Worm (Caenorhabditis elegans) whole organism, midembryonic: ENCODE data around the gene F18G5.6.

Experiments
- T22C8.4 ChIP-seq: fragments of 200-800 bp; sonication (Bioruptor generic); IDR thresholded peaks from 2 replicates; pipeline ENCODE4 v1.3.6; 2022; ENCODE audit warnings: missing genetic modification characterization, missing compliant biosample characterization
- cog-1 ChIP-seq: sonication (generic microtip); optimal IDR thresholded peaks from 2 replicates; lab custom pipeline; 2016; ENCODE audit warnings: missing genetic modification characterization, missing compliant biosample characterization
- flt-1 ChIP-seq: fragments of 200-800 bp; sonication (Bioruptor generic); IDR thresholded peaks from 2 replicates; pipeline ENCODE4 v1.3.6; 2022; ENCODE audit warnings: missing genetic modification characterization, missing compliant biosample characterization
- klf-2 ChIP-seq: fragments of 200-800 bp; sonication (Bioruptor generic); conservative IDR thresholded peaks from 2 replicates; pipeline ENCODE4 v1.3.6; 2022; ENCODE audit warnings: missing genetic modification reagents, missing genetic modification characterization, missing compliant biosample characterization
- med-1 ChIP-seq: sonication (generic microtip); optimal IDR thresholded peaks from 2 replicates; lab custom pipeline; 2017; ENCODE audit warnings: missing genetic modification characterization, mild to moderate bottlenecking, missing compliant biosample characterization, antibody characterized with exemption, missing genetic modification reagents; ENCODE audit not compliant: insufficient read depth
- ref-1 ChIP-seq: fragments of 200-800 bp; sonication (Bioruptor generic); conservative IDR thresholded peaks from 2 replicates; pipeline ENCODE4 v1.3.6; 2022; ENCODE audit warnings: missing genetic modification reagents, missing genetic modification characterization, missing compliant biosample characterization
- tab-1 ChIP-seq: fragments of 200-800 bp; sonication (Bioruptor generic); IDR thresholded peaks from 2 replicates; pipeline ENCODE4 v1.3.6; 2022; ENCODE audit warnings: missing genetic modification characterization, missing compliant biosample characterization
- ztf-23 ChIP-seq: fragments of 200-800 bp; sonication (Bioruptor generic); IDR thresholded peaks from 2 replicates; pipeline ENCODE4 v1.3.6; 2022; ENCODE audit warnings: missing genetic modification reagents, missing genetic modification characterization, missing compliant biosample characterization
- ztf-29 ChIP-seq: fragments of 200-800 bp; sonication (Bioruptor generic); IDR thresholded peaks from 2 replicates; pipeline ENCODE4 v1.3.6; 2022; ENCODE audit warnings: missing genetic modification reagents, missing genetic modification characterization, missing compliant biosample characterization

F18G5.6 gene

DNA sequence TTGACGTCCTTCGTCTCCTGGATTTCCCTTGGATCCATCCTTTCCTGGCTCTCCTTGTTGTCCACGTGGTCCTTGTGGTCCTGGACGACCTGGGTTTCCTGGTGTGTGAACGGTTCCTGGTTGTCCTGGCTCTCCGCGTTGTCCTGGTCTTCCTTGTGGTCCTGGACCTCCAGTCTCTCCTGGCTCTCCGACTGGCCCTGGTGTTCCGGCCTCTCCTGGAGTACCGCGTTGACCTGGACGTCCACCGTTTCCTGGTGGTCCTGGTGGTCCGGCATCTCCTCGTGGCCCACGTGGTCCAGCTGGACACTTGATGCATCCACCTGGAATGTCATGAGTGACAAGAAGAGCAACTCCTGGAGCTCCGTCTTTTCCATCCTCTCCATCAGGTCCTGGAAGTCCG is 30.3 kb downstream of the F18G5.6 start:
- TF ChIP-seq tab-1 (GFP tag; lab: Robert Waterston, UW) (no peak), med-1 (GFP tag; lab: Kevin White, UChicago) (no peak), ztf-29 (GFP tag; lab: Robert Waterston, UW) (no peak), cog-1 (no peak), ref-1 (GFP tag; lab: Robert Waterston, UW) (no peak), klf-2 (GFP tag; lab: Robert Waterston, UW) (no peak), flt-1 (GFP tag; lab: Robert Waterston, UW) (no peak), ztf-23 (GFP tag; lab: Robert Waterston, UW) (no peak), T22C8.4 (GFP tag; lab: Robert Waterston, UW) (no peak)

DNA sequence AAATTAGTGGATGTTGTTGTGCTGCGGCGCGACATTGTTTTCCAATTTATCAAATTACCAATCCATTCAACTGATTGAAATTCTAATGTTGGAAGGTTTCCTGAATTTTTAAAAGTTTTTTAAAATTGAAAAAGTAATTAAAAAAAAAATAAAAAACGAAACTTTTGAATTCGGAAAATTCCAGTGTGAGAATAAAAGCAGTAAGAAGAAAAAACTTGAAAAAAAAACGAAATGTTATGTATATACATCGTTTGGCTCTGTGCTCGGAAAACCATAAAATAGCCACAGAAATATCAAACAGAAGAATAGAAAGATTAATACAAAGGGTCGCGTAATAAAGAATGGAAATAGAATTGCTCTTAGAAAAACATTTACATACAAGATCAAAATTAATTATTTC is 32.1 kb downstream of the F18G5.6 start, which contains the start of gene vav-1:
vav-1 (minus strand) TSS at position 101 of the 400 bp plus-strand sequence.
- TF ChIP-seq ref-1 (GFP tag; lab: Robert Waterston, UW) (no peak), flt-1 (GFP tag; lab: Robert Waterston, UW) (no peak), klf-2 (GFP tag; lab: Robert Waterston, UW) (no peak), med-1 (GFP tag; lab: Kevin White, UChicago) (no peak), cog-1 (no peak), tab-1 (GFP tag; lab: Robert Waterston, UW) (no peak), ztf-29 (GFP tag; lab: Robert Waterston, UW) (no peak), T22C8.4 (GFP tag; lab: Robert Waterston, UW) (no peak), ztf-23 (GFP tag; lab: Robert Waterston, UW) (no peak)

- no peak for TF ChIP-seq ref-1 (GFP tag; lab: Robert Waterston, UW)
- TF ChIP-seq ztf-23 (GFP tag; lab: Robert Waterston, UW): no peak
- no peak for TF ChIP-seq cog-1
- TF ChIP-seq tab-1 (GFP tag; lab: Robert Waterston, UW): no peak
- TF ChIP-seq T22C8.4 (GFP tag; lab: Robert Waterston, UW): no peak
- no peak for TF ChIP-seq flt-1 (GFP tag; lab: Robert Waterston, UW)
- no peak for TF ChIP-seq med-1 (GFP tag; lab: Kevin White, UChicago)
- TF ChIP-seq ztf-29 (GFP tag; lab: Robert Waterston, UW): no peak
- no peak for TF ChIP-seq klf-2 (GFP tag; lab: Robert Waterston, UW)
These were observed 32.6 kb downstream of the F18G5.6 start for ce11 chrX:9231556-9231955.

ce11 chrX:9230322-9230721 is 33.8 kb downstream of the F18G5.6 start:
- TF ChIP-seq ref-1 (GFP tag; lab: Robert Waterston, UW) (no peak), ztf-29 (GFP tag; lab: Robert Waterston, UW) (no peak), tab-1 (GFP tag; lab: Robert Waterston, UW) (no peak), cog-1 (no peak), ztf-23 (GFP tag; lab: Robert Waterston, UW) (no peak), T22C8.4 (GFP tag; lab: Robert Waterston, UW) (no peak), med-1 (GFP tag; lab: Kevin White, UChicago) (no peak), klf-2 (GFP tag; lab: Robert Waterston, UW) (no peak), flt-1 (GFP tag; lab: Robert Waterston, UW) (no peak)

DNA sequence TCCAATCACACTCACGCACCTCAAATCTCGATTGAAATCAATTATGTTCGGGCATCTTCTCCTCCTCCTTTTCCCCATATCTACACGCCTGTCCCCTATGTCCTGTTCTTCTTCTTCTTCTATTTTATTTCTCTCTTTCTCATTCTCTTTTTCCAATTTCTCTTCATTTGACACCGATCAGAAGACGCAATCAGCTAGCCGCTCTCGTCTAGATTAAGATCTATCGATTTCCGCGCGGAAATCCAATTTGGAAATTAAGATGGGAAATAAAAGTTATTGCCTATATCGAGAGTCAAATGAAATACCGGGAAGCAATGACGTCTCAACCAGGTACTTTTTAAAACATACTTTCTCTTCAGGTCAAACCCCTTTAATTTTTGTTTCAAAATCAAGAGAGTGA is 35.7 kb downstream of the F18G5.6 start:
- no peak for TF ChIP-seq cog-1
- TF ChIP-seq flt-1 (GFP tag; lab: Robert Waterston, UW): no peak
- no peak for TF ChIP-seq ztf-29 (GFP tag; lab: Robert Waterston, UW)
- TF ChIP-seq med-1 (GFP tag; lab: Kevin White, UChicago): no peak
- no peak for TF ChIP-seq T22C8.4 (GFP tag; lab: Robert Waterston, UW)
- no peak for TF ChIP-seq tab-1 (GFP tag; lab: Robert Waterston, UW)
- no peak for TF ChIP-seq ztf-23 (GFP tag; lab: Robert Waterston, UW)
- no peak for TF ChIP-seq ref-1 (GFP tag; lab: Robert Waterston, UW)
- no peak for TF ChIP-seq klf-2 (GFP tag; lab: Robert Waterston, UW)

DNA sequence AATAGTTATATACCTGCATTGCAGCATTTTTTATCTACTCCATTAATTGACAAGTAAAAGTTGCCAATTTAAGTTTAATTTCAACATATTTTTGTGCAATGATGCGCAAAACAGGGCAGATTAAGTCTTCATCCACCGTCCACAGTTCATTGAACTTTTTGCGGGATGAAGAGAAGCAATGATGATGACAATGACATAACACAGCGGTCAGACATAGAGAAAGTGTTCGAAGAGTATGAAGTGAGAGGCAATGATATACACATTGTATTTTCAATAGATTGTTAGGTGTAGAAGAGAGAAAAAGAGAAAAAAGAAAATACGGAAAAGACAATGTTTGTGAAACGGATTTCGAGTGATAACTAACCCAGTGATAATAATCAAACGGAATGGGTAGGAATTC is 37.2 kb downstream of the F18G5.6 start:
- TF ChIP-seq ref-1 (GFP tag; lab: Robert Waterston, UW): no peak
- no peak for TF ChIP-seq med-1 (GFP tag; lab: Kevin White, UChicago)
- no peak for TF ChIP-seq T22C8.4 (GFP tag; lab: Robert Waterston, UW)
- TF ChIP-seq cog-1: no peak
- no peak for TF ChIP-seq flt-1 (GFP tag; lab: Robert Waterston, UW)
- no peak for TF ChIP-seq ztf-23 (GFP tag; lab: Robert Waterston, UW)
- no peak for TF ChIP-seq klf-2 (GFP tag; lab: Robert Waterston, UW)
- no peak for TF ChIP-seq ztf-29 (GFP tag; lab: Robert Waterston, UW)
- no peak for TF ChIP-seq tab-1 (GFP tag; lab: Robert Waterston, UW)

- TF ChIP-seq flt-1 (GFP tag; lab: Robert Waterston, UW) (peak; percentile 73), tab-1 (GFP tag; lab: Robert Waterston, UW) (no peak), ref-1 (GFP tag; lab: Robert Waterston, UW) (no peak), T22C8.4 (GFP tag; lab: Robert Waterston, UW) (no peak), med-1 (GFP tag; lab: Kevin White, UChicago) (no peak), ztf-29 (GFP tag; lab: Robert Waterston, UW) (no peak), cog-1 (peak; percentile 48), ztf-23 (GFP tag; lab: Robert Waterston, UW) (no peak), klf-2 (GFP tag; lab: Robert Waterston, UW) (0 out of 2 replicates have a peak, but pooled peaks have one; percentile 51)
These were observed 38.9 kb downstream of the F18G5.6 start for ce11 chrX:9225273-9225672.

ce11 chrX:9213873-9214341 is 50.2 kb downstream of the F18G5.6 start, which contains the start of gene C35B8.3:
Gene C35B8.3 (plus strand): TSS chrX:9213923.
- TF ChIP-seq tab-1 (GFP tag; lab: Robert Waterston, UW): no peak
- TF ChIP-seq ref-1 (GFP tag; lab: Robert Waterston, UW): no peak
- no peak for TF ChIP-seq T22C8.4 (GFP tag; lab: Robert Waterston, UW)
- TF ChIP-seq flt-1 (GFP tag; lab: Robert Waterston, UW): no peak
- no peak for TF ChIP-seq klf-2 (GFP tag; lab: Robert Waterston, UW)
- no peak for TF ChIP-seq med-1 (GFP tag; lab: Kevin White, UChicago)
- no peak for TF ChIP-seq cog-1
- no peak for TF ChIP-seq ztf-23 (GFP tag; lab: Robert Waterston, UW)
- TF ChIP-seq ztf-29 (GFP tag; lab: Robert Waterston, UW): no peak
